Fruit fly (Drosophila melanogaster) whole organism: ENCODE results near the gene Vha100-5.

Experiments used
- CG8478 ChIP-seq: fragments of >200 bp; optimal IDR thresholded peaks from 2 replicates; lab custom pipeline; 2018; ENCODE audit warnings: inconsistent platforms
- Dll ChIP-seq: fragments of >200 bp; optimal IDR thresholded peaks from 2 replicates; lab custom pipeline; 2017
- EcR ChIP-seq, 2 experiments: fragments of >200 bp; optimal IDR thresholded peaks; 2 replicates each; lab custom pipeline; 2017; ENCODE audit warnings: missing biosample characterization in 2 of 2, missing genetic modification characterization in 2 of 2, missing genetic modification reagents in 2 of 2
- pan ChIP-seq: fragments of >200 bp; optimal IDR thresholded peaks from 2 replicates; lab custom pipeline; 2017
- psq ChIP-seq: fragments of >200 bp; optimal IDR thresholded peaks from 2 replicates; lab custom pipeline; 2017
- usp ChIP-seq: fragments of >200 bp; optimal IDR thresholded peaks from 2 replicates; lab custom pipeline; 2017; ENCODE audit warnings: missing biosample characterization, missing genetic modification characterization, mixed read lengths

The Vha100-5 gene

DNA sequence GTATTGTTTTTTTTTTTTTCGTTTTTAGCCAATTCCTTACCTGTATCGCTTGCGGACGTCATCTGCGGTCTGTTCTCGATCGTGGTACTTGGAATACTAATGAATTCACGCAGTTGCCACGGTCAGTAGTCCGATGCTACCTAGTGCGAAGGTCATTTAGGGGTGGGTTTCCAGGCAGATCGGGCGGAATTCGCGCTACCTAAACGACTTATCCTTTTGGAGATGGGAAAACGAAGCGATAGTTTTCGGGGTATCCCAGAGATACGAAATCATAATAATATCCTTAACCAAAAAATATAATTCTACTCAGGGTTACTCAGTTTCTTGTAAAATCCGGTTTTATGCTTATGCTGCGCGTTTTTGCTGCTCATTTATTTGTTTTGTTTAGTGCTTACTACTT is 55.2 kb downstream of the Vha100-5 start, which contains the start of gene CG14937:
Gene CG14937 (minus strand): TSS at position 101 of the 400 bp plus-strand sequence.
- TF ChIP-seq Dll (lab: Kevin White, UChicago), result no peak
- TF ChIP-seq pan, result no peak
- no peak for TF ChIP-seq psq (lab: Kevin White, UChicago)
- no peak for TF ChIP-seq CG8478 (lab: Kevin White, UChicago)
- TF ChIP-seq usp, result no peak
- no peak for TF ChIP-seq EcR (GFP tag; optimal IDR thresholded peaks at IDR 0.05; lab: Kevin White, UChicago)
